Worm (Caenorhabditis elegans) whole organism, midembryonic: Measurements from ENCODE around the gene Y43F4A.1.
"Not testable (repeated sequence)": the region's sequence is repeated elsewhere in the genome, so short reads cannot be mapped to it uniquely, and the experiment has no call there.

Experiments used
- cog-1 ChIP-seq: sonication (generic microtip); optimal IDR thresholded peaks from 2 replicates; lab custom pipeline; 2016; ENCODE audit warnings: missing genetic modification characterization, missing compliant biosample characterization
- flt-1 ChIP-seq: fragments of 200-800 bp; sonication (Bioruptor generic); IDR thresholded peaks from 2 replicates; pipeline ENCODE4 v1.3.6; 2022; ENCODE audit warnings: missing genetic modification characterization, missing compliant biosample characterization
- klf-2 ChIP-seq: fragments of 200-800 bp; sonication (Bioruptor generic); conservative IDR thresholded peaks from 2 replicates; pipeline ENCODE4 v1.3.6; 2022; ENCODE audit warnings: missing genetic modification reagents, missing genetic modification characterization, missing compliant biosample characterization
- med-1 ChIP-seq: sonication (generic microtip); optimal IDR thresholded peaks from 2 replicates; lab custom pipeline; 2017; ENCODE audit warnings: missing genetic modification characterization, mild to moderate bottlenecking, missing compliant biosample characterization, antibody characterized with exemption, missing genetic modification reagents; ENCODE audit not compliant: insufficient read depth
- ref-1 ChIP-seq: fragments of 200-800 bp; sonication (Bioruptor generic); conservative IDR thresholded peaks from 2 replicates; pipeline ENCODE4 v1.3.6; 2022; ENCODE audit warnings: missing genetic modification reagents, missing genetic modification characterization, missing compliant biosample characterization
- tab-1 ChIP-seq: fragments of 200-800 bp; sonication (Bioruptor generic); IDR thresholded peaks from 2 replicates; pipeline ENCODE4 v1.3.6; 2022; ENCODE audit warnings: missing genetic modification characterization, missing compliant biosample characterization
- ztf-23 ChIP-seq: fragments of 200-800 bp; sonication (Bioruptor generic); IDR thresholded peaks from 2 replicates; pipeline ENCODE4 v1.3.6; 2022; ENCODE audit warnings: missing genetic modification reagents, missing genetic modification characterization, missing compliant biosample characterization
- ztf-29 ChIP-seq: fragments of 200-800 bp; sonication (Bioruptor generic); IDR thresholded peaks from 2 replicates; pipeline ENCODE4 v1.3.6; 2022; ENCODE audit warnings: missing genetic modification reagents, missing genetic modification characterization, missing compliant biosample characterization

DNA sequence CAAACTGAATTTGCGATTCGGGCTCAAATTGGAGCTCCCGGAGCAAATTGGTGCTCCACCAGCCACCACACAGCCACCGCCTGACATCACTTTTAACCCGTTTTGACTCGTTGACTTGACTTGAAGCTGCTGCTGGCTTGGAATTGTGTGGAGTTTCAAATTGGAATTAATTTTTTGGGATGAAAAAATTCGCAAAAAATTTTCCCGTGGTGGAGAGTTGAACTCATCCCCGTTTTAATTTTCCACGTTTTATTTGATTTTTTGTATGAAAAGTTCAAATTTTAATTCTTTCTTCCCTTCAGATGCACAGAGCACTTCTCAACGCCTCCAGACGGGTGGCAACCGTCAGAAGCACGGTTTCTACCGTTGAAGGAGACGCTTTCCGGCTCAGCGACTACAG is 22.4 kb downstream of the Y43F4A.1 start, which contains the start of gene Y43F4A.4:
- TF ChIP-seq ref-1; cog-1 (tag; lab: Kevin White, UChicago); klf-2 (GFP tag; lab: Robert Waterston, UW); flt-1 (GFP tag; lab: Robert Waterston, UW); tab-1 (GFP tag; lab: Robert Waterston, UW); med-1 (GFP tag; lab: Kevin White, UChicago); ztf-23 (GFP tag; lab: Robert Waterston, UW); ztf-29 (GFP tag; lab: Robert Waterston, UW): not testable (repeated sequence)
